Worm (Caenorhabditis elegans): Measurements from ENCODE around the gene nstp-9.

The nstp-9 gene

DNA sequence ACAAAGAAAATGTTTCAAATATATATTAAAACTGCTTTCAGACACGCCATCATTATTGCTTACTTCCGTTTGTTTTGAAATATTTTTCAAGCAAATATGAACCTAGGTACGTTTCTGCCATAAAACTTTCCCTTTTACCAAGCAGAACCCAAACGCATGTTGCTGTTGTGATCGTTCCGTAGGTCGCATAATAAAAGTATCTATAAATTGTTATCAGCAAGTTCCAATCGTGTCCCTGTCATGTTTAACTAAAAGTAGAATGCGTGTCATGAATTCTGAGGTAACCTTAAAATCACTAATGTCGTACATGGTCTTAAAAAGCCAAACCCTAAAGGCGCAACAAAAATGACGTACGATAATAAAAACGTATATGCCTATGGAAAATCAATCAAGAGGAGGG is 32.4 kb upstream of the nstp-9 start:
- TF ChIP-seq ces-1 (GFP tag; optimal IDR thresholded peaks at IDR 0.05), result no peak
- TF ChIP-seq ceh-82 (tag; optimal IDR thresholded peaks at IDR 0.05), result no peak
- no peak for TF ChIP-seq alr-1 (tag; optimal IDR thresholded peaks at IDR 0.05; ENCODE audit: borderline replicate concordance)
- TF ChIP-seq nhr-237 (tag; optimal IDR thresholded peaks at IDR 0.05), result no peak

DNA sequence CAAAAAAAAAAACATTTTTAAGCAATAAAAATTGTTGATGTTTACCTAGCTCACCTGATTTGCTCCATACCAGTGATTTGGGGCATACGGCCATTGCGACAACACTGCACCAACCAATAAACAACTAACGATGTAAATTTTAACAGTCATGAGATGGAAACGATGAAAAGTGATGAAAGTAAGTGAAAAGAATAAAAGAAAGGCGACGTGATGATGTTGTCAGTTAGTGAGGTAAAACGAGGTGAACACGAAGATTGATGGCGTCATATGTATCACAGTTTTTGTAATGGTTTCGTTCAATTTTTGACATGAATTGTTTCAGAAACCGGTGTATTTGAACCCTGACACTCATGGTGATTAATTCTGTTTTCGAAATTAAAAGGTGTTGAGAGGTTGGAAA is 31.7 kb upstream of the nstp-9 start, which contains the start of gene K09C8.7:
K09C8.7 (minus strand) TSS at position 226 of the 400 bp plus-strand sequence.
- TF ChIP-seq lin-35 (GFP tag; optimal IDR thresholded peaks at IDR 0.05) (peak in 1 of 2 experiments; percentile 9), zag-1 (tag; optimal IDR thresholded peaks at IDR 0.05) (no peak), blmp-1 (tag; optimal IDR thresholded peaks at IDR 0.05) (peak; percentile 60)

- TF ChIP-seq zag-1 (tag; optimal IDR thresholded peaks at IDR 0.05), result no peak
- no peak for TF ChIP-seq nhr-19 (GFP tag; conservative IDR thresholded peaks at IDR 0.05)
- no peak for TF ChIP-seq efl-1 (optimal IDR thresholded peaks at IDR 0.05)
- TF ChIP-seq efl-1 (GFP tag; optimal IDR thresholded peaks at IDR 0.05 in 1 of 2), result peak in 1 of 2 experiments; percentile 41
- no peak for TF ChIP-seq isw-1 (GFP tag; IDR thresholded peaks at IDR 0.05)
- no peak for TF ChIP-seq nhr-28 (tag; optimal IDR thresholded peaks at IDR 0.05)
Measured at ce11 chrX:10948852-10949251, 29.3 kb upstream of the nstp-9 start, which contains the start of gene T21B6.3. T21B6.3 (minus strand) TSS chrX:10948952.

DNA sequence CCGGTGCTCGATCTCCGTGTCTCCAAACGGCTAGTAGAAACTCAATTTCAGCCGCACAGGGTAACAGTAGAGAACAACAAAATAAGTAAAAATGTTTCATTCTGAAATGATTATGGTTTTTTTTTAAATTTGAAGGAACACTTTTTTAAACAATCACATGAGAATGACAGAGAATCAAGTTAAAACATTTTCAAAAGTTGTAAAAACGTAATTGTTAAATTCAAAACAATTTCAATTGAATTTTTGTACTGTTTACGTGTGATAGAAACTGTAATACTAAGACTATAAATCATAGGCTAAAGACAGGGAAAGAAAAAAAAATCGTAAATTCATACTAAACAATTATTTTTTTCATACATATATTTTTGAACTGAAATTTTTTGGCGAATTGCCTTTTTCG is 21.7 kb upstream of the nstp-9 start, which contains the start of gene pho-7:
pho-7 (minus strand) TSS at position 101 of the 400 bp plus-strand sequence.
- TF ChIP-seq swsn-7 (tag; optimal IDR thresholded peaks at IDR 0.05) (no peak), nhr-12 (tag; optimal IDR thresholded peaks at IDR 0.05) (no peak), tlp-1 (tag; optimal IDR thresholded peaks at IDR 0.05) (no peak), elt-3 (tag; optimal IDR thresholded peaks at IDR 0.05) (no peak)

ce11 chrX:10933308-10934014 is 13.9 kb upstream of the nstp-9 start:
- no peak for TF ChIP-seq nhr-77 (tag; optimal IDR thresholded peaks at IDR 0.05)
- no peak for TF ChIP-seq elt-2 (tag; optimal IDR thresholded peaks at IDR 0.05)
- no peak for TF ChIP-seq snpc-4 (tag; optimal IDR thresholded peaks at IDR 0.05)
- TF ChIP-seq ztf-11 (tag; optimal IDR thresholded peaks at IDR 0.05), result no peak
- no peak for TF ChIP-seq irx-1 (tag; optimal IDR thresholded peaks at IDR 0.05)
- TF ChIP-seq grh-1 (GFP tag; IDR thresholded peaks at IDR 0.05), result no peak
- no peak for TF ChIP-seq aly-2 (tag; optimal IDR thresholded peaks at IDR 0.05)
- peak in 1 of 6 experiments; percentile 57 for TF ChIP-seq elt-3 (tag; optimal IDR thresholded peaks at IDR 0.05)
- no peak for TF ChIP-seq sup-37 (GFP tag; optimal IDR thresholded peaks at IDR 0.05)
- TF ChIP-seq tbx-2 (tag; optimal IDR thresholded peaks at IDR 0.05), result peak; percentile 12
- TF ChIP-seq nhr-85 (tag), result peak; percentile 71
- no peak for TF ChIP-seq efl-1 (optimal IDR thresholded peaks at IDR 0.05)
- TF ChIP-seq efl-1 (GFP tag; optimal IDR thresholded peaks at IDR 0.05 in 1 of 2), result peak in 1 of 2 experiments; percentile 78
- TF ChIP-seq lin-14 (GFP tag; optimal IDR thresholded peaks at IDR 0.05), result peak; percentile 51
- TF ChIP-seq lin-15B (tag; optimal IDR thresholded peaks at IDR 0.05), result no peak
- TF ChIP-seq nhr-12 (tag; optimal IDR thresholded peaks at IDR 0.05), result no peak
- TF ChIP-seq C04F5.9 (tag; optimal IDR thresholded peaks at IDR 0.05), result no peak
- TF ChIP-seq ets-5 (GFP tag; IDR thresholded peaks at IDR 0.05), result no peak

DNA sequence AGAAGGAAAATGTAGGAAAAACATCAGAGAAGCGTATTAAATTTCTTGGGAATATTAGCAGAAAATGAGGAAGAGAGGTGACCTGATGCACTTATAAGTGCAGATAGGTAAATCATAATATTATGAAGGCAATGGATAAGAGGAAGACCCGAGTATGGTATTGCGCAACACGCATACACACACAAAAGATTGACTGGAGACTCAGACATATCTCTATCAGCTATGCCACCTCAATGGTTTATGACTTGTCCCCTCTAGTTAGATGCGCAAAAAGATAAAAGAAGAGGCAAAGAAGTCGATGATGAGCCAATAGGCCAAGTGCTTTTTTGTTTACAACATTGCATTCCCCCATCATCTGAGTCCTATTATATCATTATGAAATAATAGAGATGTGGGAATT is 12.6 kb upstream of the nstp-9 start:
- TF ChIP-seq lin-14 (GFP tag; optimal IDR thresholded peaks at IDR 0.05), result peak; percentile 1
- no peak for TF ChIP-seq lir-3 (tag; optimal IDR thresholded peaks at IDR 0.05; ENCODE audit: poor library complexity)
